Worm (Caenorhabditis elegans) whole organism, L3 larva: ENCODE data around the gene T07F12.1.

Source experiments
- ama-1 ChIP-seq: fragments of 150-350 bp; optimal IDR thresholded peaks from 2 replicates; lab custom pipeline; 2018
- daf-12 ChIP-seq: fragments of 150-350 bp; optimal IDR thresholded peaks from 2 replicates; lab custom pipeline; 2014; ENCODE audit warnings: missing biosample characterization, missing genetic modification reagents, missing genetic modification characterization
- elt-1 ChIP-seq: fragments of 150-350 bp; optimal IDR thresholded peaks from 2 replicates; lab custom pipeline; 2014; ENCODE audit warnings: missing biosample characterization, missing genetic modification characterization
- nhr-28 ChIP-seq: fragments of 150-350 bp; optimal IDR thresholded peaks from 2 replicates; lab custom pipeline; 2014; ENCODE audit warnings: missing biosample characterization, missing genetic modification characterization
- nhr-76 ChIP-seq: fragments of 150-350 bp; sonication (generic microtip); optimal IDR thresholded peaks from 5 replicates; lab custom pipeline; 2014; ENCODE audit warnings: missing biosample characterization, missing genetic modification characterization
- skn-1 ChIP-seq: fragments of 150-350 bp; optimal IDR thresholded peaks from 2 replicates; lab custom pipeline; 2014; ENCODE audit warnings: missing biosample characterization, missing genetic modification characterization
- unc-39 ChIP-seq: sonication (generic microtip); optimal IDR thresholded peaks from 4 replicates; lab custom pipeline; 2017; ENCODE audit warnings: missing biosample characterization, missing genetic modification characterization
- ztf-11 ChIP-seq: fragments of 150-350 bp; optimal IDR thresholded peaks from 2 replicates; lab custom pipeline; 2014; ENCODE audit warnings: missing biosample characterization, missing genetic modification characterization

DNA sequence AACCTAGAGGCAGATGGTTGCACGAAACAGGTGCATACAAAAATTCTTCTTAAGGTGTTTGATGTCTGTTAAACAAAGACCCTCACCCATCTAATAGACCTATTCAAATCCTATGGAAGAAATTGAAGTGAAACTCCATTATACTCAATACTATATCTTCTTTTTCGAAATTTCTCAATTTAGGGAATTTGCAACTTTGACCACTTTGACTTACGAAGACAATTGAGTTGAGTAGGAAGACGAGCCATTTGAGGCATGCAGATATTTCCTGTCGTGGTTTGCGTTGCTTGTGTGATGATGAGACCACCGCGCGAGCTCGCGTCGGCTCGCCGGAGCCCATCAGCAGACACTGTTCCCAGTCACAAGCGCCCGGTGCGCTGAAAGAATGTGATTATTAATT lies 23.2 kb upstream of the T07F12.1 start:
- TF ChIP-seq ama-1 (lab: Kevin White, UChicago) = no peak
- no peak for TF ChIP-seq elt-1 (tag; lab: Kevin White, UChicago)
- no peak for TF ChIP-seq daf-12 (tag; lab: Kevin White, UChicago)
- TF ChIP-seq skn-1 = no peak
- no peak for TF ChIP-seq ztf-11 (tag; lab: Kevin White, UChicago)
- no peak for TF ChIP-seq nhr-76 (tag; lab: Kevin White, UChicago)
- TF ChIP-seq nhr-28 = no peak
- TF ChIP-seq unc-39 = no peak
